Worm (Caenorhabditis elegans) whole organism, L4/young adult: ENCODE measurements around the gene frm-10.

Experiments
- W03F9.2 ChIP-seq: fragments of 150-350 bp; optimal IDR thresholded peaks from 2 replicates; lab custom pipeline; 2014; ENCODE audit warnings: missing biosample characterization, missing genetic modification characterization
- him-1 ChIP-seq: sonication (generic microtip); optimal IDR thresholded peaks from 2 replicates; lab custom pipeline; 2016; ENCODE audit warnings: missing genotype, missing genetic modification reagents, missing genetic modification characterization, missing compliant biosample characterization

- TF ChIP-seq W03F9.2 (tag; lab: Kevin White, UChicago) (no peak), him-1 (no peak)
These were observed 52.1 kb downstream of the frm-10 start, which contains the start of gene semi-1 for ce11 chrV:13515115-13515514.
